Worm (Caenorhabditis elegans) whole organism, L3 larva: ENCODE measurements around the gene clec-119.

Experiments used
- R02D3.7 ChIP-seq: fragments of 150-350 bp; optimal IDR thresholded peaks from 2 replicates; lab custom pipeline; 2014; ENCODE audit warnings: missing biosample characterization, missing genetic modification characterization
- ZK546.5 ChIP-seq: sonication (generic microtip); optimal IDR thresholded peaks from 2 replicates; lab custom pipeline; 2017; ENCODE audit warnings: missing biosample characterization, missing genetic modification characterization
- aly-2 ChIP-seq: fragments of 150-350 bp; optimal IDR thresholded peaks from 2 replicates; lab custom pipeline; 2014; ENCODE audit warnings: missing biosample characterization, missing genetic modification characterization
- ama-1 ChIP-seq: fragments of 150-350 bp; optimal IDR thresholded peaks from 2 replicates; lab custom pipeline; 2018
- ceh-28 ChIP-seq: fragments of 150-350 bp; optimal IDR thresholded peaks from 2 replicates; lab custom pipeline; 2014; ENCODE audit warnings: missing biosample characterization, missing genetic modification reagents, missing genetic modification characterization
- ceh-9 ChIP-seq: sonication (generic microtip); optimal IDR thresholded peaks from 2 replicates; lab custom pipeline; 2018; ENCODE audit warnings: missing biosample characterization, missing genetic modification characterization
- egl-27 ChIP-seq: sonication (generic microtip); optimal IDR thresholded peaks from 4 replicates; lab custom pipeline; 2017; ENCODE audit warnings: missing biosample characterization, missing genetic modification reagents, missing genetic modification characterization
- egl-5 ChIP-seq: fragments of 150-350 bp; optimal IDR thresholded peaks from 2 replicates; lab custom pipeline; 2017; ENCODE audit warnings: missing biosample characterization, missing genetic modification reagents, missing genetic modification characterization, inconsistent platforms
- elt-1 ChIP-seq: fragments of 150-350 bp; optimal IDR thresholded peaks from 2 replicates; lab custom pipeline; 2014; ENCODE audit warnings: missing biosample characterization, missing genetic modification characterization
- elt-2 ChIP-seq: sonication (generic microtip); optimal IDR thresholded peaks from 2 replicates; lab custom pipeline; 2016; ENCODE audit warnings: missing genetic modification reagents, mild to moderate bottlenecking, missing genetic modification characterization, missing compliant biosample characterization
- elt-3 ChIP-seq, 3 experiments: fragments of 150-350 bp in 1 of 3; sonication (generic microtip) in 2 of 3; optimal IDR thresholded peaks; 2 replicates in 2 of 3; 4 replicates in 1 of 3; lab custom pipeline; 2014 to 2017; ENCODE audit warnings: missing biosample characterization in 3 of 3, missing genetic modification characterization in 3 of 3
- eor-1 ChIP-seq, 2 experiments: fragments of 150-350 bp; optimal IDR thresholded peaks; 2 replicates each; lab custom pipeline; 2014 to 2018; ENCODE audit warnings: missing biosample characterization in 2 of 2, missing genetic modification characterization in 2 of 2
- fkh-10 ChIP-seq: sonication (generic microtip); optimal IDR thresholded peaks from 2 replicates; lab custom pipeline; 2017; ENCODE audit warnings: missing biosample characterization, missing genetic modification reagents, missing genetic modification characterization
- fkh-2 ChIP-seq: fragments of 150-350 bp; optimal IDR thresholded peaks from 2 replicates; lab custom pipeline; 2014; ENCODE audit warnings: missing biosample characterization, missing genetic modification reagents, missing genetic modification characterization
- fos-1 ChIP-seq: fragments of 150-350 bp; optimal IDR thresholded peaks from 2 replicates; lab custom pipeline; 2014; ENCODE audit warnings: missing biosample characterization, missing genetic modification characterization
- jun-1 ChIP-seq: fragments of 150-350 bp; optimal IDR thresholded peaks from 2 replicates; lab custom pipeline; 2014; ENCODE audit warnings: missing biosample characterization, missing genetic modification reagents, missing genetic modification characterization
- lin-15B ChIP-seq: fragments of 150-350 bp; optimal IDR thresholded peaks from 2 replicates; lab custom pipeline; 2014; ENCODE audit warnings: missing biosample characterization, missing genetic modification characterization
- lsy-12 ChIP-seq: sonication (generic microtip); optimal IDR thresholded peaks from 2 replicates; lab custom pipeline; 2016; ENCODE audit warnings: mild to moderate bottlenecking, missing genetic modification characterization, missing compliant biosample characterization
- mdl-1 ChIP-seq: fragments of 150-350 bp; optimal IDR thresholded peaks from 2 replicates; lab custom pipeline; 2014; ENCODE audit warnings: missing biosample characterization, missing genetic modification characterization
- mml-1 ChIP-seq: fragments of 150-350 bp; sonication (generic microtip); optimal IDR thresholded peaks from 3 replicates; lab custom pipeline; 2014; ENCODE audit warnings: missing biosample characterization, missing genetic modification characterization
- nfya-1 ChIP-seq: sonication (generic microtip); optimal IDR thresholded peaks from 2 replicates; lab custom pipeline; 2017; ENCODE audit warnings: missing genetic modification characterization, mild to moderate bottlenecking, missing compliant biosample characterization, antibody characterized with exemption, moderate library complexity; ENCODE audit not compliant: insufficient read depth
- nhr-12 ChIP-seq: fragments of 150-350 bp; optimal IDR thresholded peaks from 2 replicates; lab custom pipeline; 2014; ENCODE audit warnings: missing biosample characterization, missing genetic modification characterization
- nhr-23 ChIP-seq: fragments of 150-350 bp; optimal IDR thresholded peaks from 2 replicates; lab custom pipeline; 2014; ENCODE audit warnings: missing biosample characterization, missing genetic modification reagents, missing genetic modification characterization
- nhr-237 ChIP-seq: fragments of 150-350 bp; optimal IDR thresholded peaks from 2 replicates; lab custom pipeline; 2014; ENCODE audit warnings: missing biosample characterization, missing genetic modification characterization
- nhr-25 ChIP-seq: sonication (generic microtip); optimal IDR thresholded peaks from 2 replicates; lab custom pipeline; 2017; ENCODE audit warnings: missing biosample characterization, missing genetic modification characterization
- nhr-28 ChIP-seq: fragments of 150-350 bp; optimal IDR thresholded peaks from 2 replicates; lab custom pipeline; 2014; ENCODE audit warnings: missing biosample characterization, missing genetic modification characterization
- nhr-43 ChIP-seq: sonication (generic microtip); optimal IDR thresholded peaks from 2 replicates; lab custom pipeline; 2016; ENCODE audit warnings: mild to moderate bottlenecking, missing genetic modification characterization, missing compliant biosample characterization; ENCODE audit not compliant: poor library complexity, severe bottlenecking
- nhr-76 ChIP-seq: fragments of 150-350 bp; sonication (generic microtip); optimal IDR thresholded peaks from 5 replicates; lab custom pipeline; 2014; ENCODE audit warnings: missing biosample characterization, missing genetic modification characterization
- nhr-77 ChIP-seq: fragments of 150-350 bp; optimal IDR thresholded peaks from 2 replicates; lab custom pipeline; 2014; ENCODE audit warnings: missing biosample characterization, missing genetic modification characterization
- pha-4 ChIP-seq: fragments of 150-350 bp; optimal IDR thresholded peaks from 2 replicates; lab custom pipeline; 2014; ENCODE audit warnings: missing biosample characterization, missing genetic modification reagents, missing genetic modification characterization
- pqm-1 ChIP-seq: fragments of 150-350 bp; optimal IDR thresholded peaks from 2 replicates; lab custom pipeline; 2017; ENCODE audit warnings: missing biosample characterization, missing genetic modification characterization, inconsistent platforms
- sea-2 ChIP-seq: fragments of 150-350 bp; sonication (generic microtip); optimal IDR thresholded peaks from 4 replicates; lab custom pipeline; 2014; ENCODE audit warnings: missing biosample characterization, missing genetic modification reagents, missing genetic modification characterization
- snpc-4 ChIP-seq: fragments of 150-350 bp; optimal IDR thresholded peaks from 2 replicates; lab custom pipeline; 2014; ENCODE audit warnings: missing biosample characterization, missing genetic modification characterization
- tbx-2 ChIP-seq: sonication (generic microtip); optimal IDR thresholded peaks from 2 replicates; lab custom pipeline; 2016; ENCODE audit warnings: mild to moderate bottlenecking, missing genetic modification characterization, missing compliant biosample characterization
- zag-1 ChIP-seq: fragments of 150-350 bp; optimal IDR thresholded peaks from 2 replicates; lab custom pipeline; 2014; ENCODE audit warnings: missing biosample characterization, missing genetic modification characterization
- ztf-11 ChIP-seq: fragments of 150-350 bp; optimal IDR thresholded peaks from 2 replicates; lab custom pipeline; 2014; ENCODE audit warnings: missing biosample characterization, missing genetic modification characterization
- ztf-4 ChIP-seq: fragments of 150-350 bp; optimal IDR thresholded peaks from 2 replicates; lab custom pipeline; 2014; ENCODE audit warnings: missing biosample characterization, missing genetic modification characterization

Gene clec-119

ce11 chrII:1255637-1256036, at the start of gene clec-119:
clec-119 (plus strand) TSS chrII:1255937.
- no peak for TF ChIP-seq jun-1
- no peak for TF ChIP-seq mdl-1 (tag; lab: Kevin White, UChicago)
- TF ChIP-seq pqm-1 (tag; lab: Kevin White, UChicago), result no peak
- TF ChIP-seq eor-1 (tag; optimal IDR thresholded peaks at IDR 0.05; lab: Kevin White, UChicago), result no peak
- no peak for TF ChIP-seq zag-1
- TF ChIP-seq, all 47 proteins: peak for 0

ce11 chrII:1214627-1215026, 41.1 kb upstream of the clec-119 start:
- no peak for TF ChIP-seq R02D3.7 (tag; lab: Kevin White, UChicago)
- peak; percentile 70 for TF ChIP-seq elt-1
- TF ChIP-seq, all 47 proteins: peak for 1

ce11 chrII:1217269-1217668, 38.5 kb upstream of the clec-119 start:
- TF ChIP-seq ceh-9 (tag; lab: Kevin White, UChicago), result no peak
- TF ChIP-seq pha-4, result peak; percentile 41

- TF ChIP-seq aly-2 (tag; lab: Kevin White, UChicago) (no peak), fkh-10 (GFP tag; lab: Kevin White, UChicago) (no peak), mdl-1 (tag; lab: Kevin White, UChicago) (no peak), pha-4 (no peak), ceh-9 (tag; lab: Kevin White, UChicago) (no peak), fos-1 (tag; lab: Kevin White, UChicago) (no peak), lin-15B (tag; lab: Kevin White, UChicago) (no peak), nhr-237 (tag; lab: Kevin White, UChicago) (no peak), lsy-12 (tag; lab: Kevin White, UChicago) (no peak), fkh-2 (tag; lab: Kevin White, UChicago) (no peak), ZK546.5 (tag; lab: Kevin White, UChicago) (no peak)
Measured at ce11 chrII:1228943-1229342, 26.8 kb upstream of the clec-119 start.

- TF ChIP-seq elt-3 (tag; optimal IDR thresholded peaks at IDR 0.05; lab: Kevin White, UChicago) (no peak), ztf-4 (peak; percentile 22), nhr-12 (tag; lab: Kevin White, UChicago) (no peak), sea-2 (GFP tag; lab: Kevin White, UChicago) (no peak), nhr-23 (tag; lab: Kevin White, UChicago) (peak; percentile 80), lsy-12 (tag; lab: Kevin White, UChicago) (peak; percentile 86), nhr-76 (tag; lab: Kevin White, UChicago) (no peak), nhr-77 (tag; lab: Kevin White, UChicago) (no peak), nhr-28 (no peak), elt-2 (tag; lab: Kevin White, UChicago) (no peak), R02D3.7 (tag; lab: Kevin White, UChicago) (no peak), nhr-43 (tag; lab: Kevin White, UChicago) (peak; percentile 39), nhr-25 (tag; lab: Kevin White, UChicago) (no peak), tbx-2 (tag; lab: Kevin White, UChicago) (peak; percentile 9), snpc-4 (tag; lab: Kevin White, UChicago) (no peak), jun-1 (no peak), ZK546.5 (tag; lab: Kevin White, UChicago) (no peak), ceh-28 (tag; lab: Kevin White, UChicago) (no peak), eor-1 (tag; optimal IDR thresholded peaks at IDR 0.05; lab: Kevin White, UChicago) (no peak), egl-27 (tag; lab: Kevin White, UChicago) (no peak), mml-1 (tag; lab: Kevin White, UChicago) (no peak), egl-5 (tag; lab: Kevin White, UChicago) (no peak), ama-1 (lab: Kevin White, UChicago) (no peak), nfya-1 (tag; lab: Kevin White, UChicago) (no peak), ztf-11 (no peak)
Measured at ce11 chrII:1232967-1233366, 22.8 kb upstream of the clec-119 start.
